Worm (Caenorhabditis elegans) whole organism, young adult: ENCODE results near the gene F02E11.3.

ENCODE experiments used
- B0019.2 ChIP-seq: fragments of 200-800 bp; sonication (Bioruptor generic); conservative IDR thresholded peaks from 2 replicates; pipeline ENCODE4 v1.3.6; 2022; ENCODE audit warnings: missing genetic modification reagents, missing genetic modification characterization, missing compliant biosample characterization
- B0035.1 ChIP-seq: sonication (generic microtip); optimal IDR thresholded peaks from 2 replicates; lab custom pipeline; 2016; ENCODE audit warnings: missing genetic modification characterization, mild to moderate bottlenecking, missing compliant biosample characterization, missing genotype, missing genetic modification reagents
- B0261.1 ChIP-seq: sonication (generic microtip); optimal IDR thresholded peaks from 2 replicates; lab custom pipeline; 2016; ENCODE audit warnings: mild to moderate bottlenecking, missing genetic modification characterization, moderate library complexity, missing compliant biosample characterization
- B0336.3 ChIP-seq: fragments of 200-800 bp; sonication (Bioruptor generic); IDR thresholded peaks from 2 replicates; pipeline ENCODE4 v1.3.6; 2022; ENCODE audit warnings: missing genetic modification characterization, missing compliant biosample characterization
- C06A6.2 ChIP-seq: fragments of 200-800 bp; sonication (Bioruptor generic); conservative IDR thresholded peaks from 2 replicates; pipeline ENCODE4 v1.3.6; 2022; ENCODE audit warnings: missing genetic modification characterization, missing compliant biosample characterization
- D2030.7 ChIP-seq: fragments of 200-800 bp; sonication (Bioruptor generic); IDR thresholded peaks from 2 replicates; pipeline ENCODE4 v1.3.6; 2022; ENCODE audit warnings: missing genetic modification reagents, missing genetic modification characterization, missing compliant biosample characterization
- F37B4.10 ChIP-seq: fragments of 200-800 bp; sonication (Bioruptor generic); IDR thresholded peaks from 2 replicates; pipeline ENCODE4 v1.3.6; 2022; ENCODE audit warnings: missing genetic modification characterization, missing compliant biosample characterization
- Y53F4B.3 ChIP-seq: fragments of 200-800 bp; sonication (Bioruptor generic); IDR thresholded peaks from 2 replicates; pipeline ENCODE4 v1.3.6; 2022; ENCODE audit warnings: missing genetic modification reagents, missing genetic modification characterization, missing compliant biosample characterization
- Y56A3A.18 ChIP-seq: fragments of 200-800 bp; sonication (Bioruptor generic); IDR thresholded peaks from 2 replicates; pipeline ENCODE4 v1.3.6; 2022; ENCODE audit warnings: missing genetic modification reagents, missing genetic modification characterization, missing compliant biosample characterization
- Y95B8A.8 ChIP-seq: fragments of 200-800 bp; sonication (Bioruptor generic); IDR thresholded peaks from 2 replicates; pipeline ENCODE4 v1.3.6; 2022; ENCODE audit warnings: missing genetic modification reagents, missing genetic modification characterization, missing compliant biosample characterization
- atf-7 ChIP-seq: sonication (generic microtip); optimal IDR thresholded peaks from 2 replicates; lab custom pipeline; 2017; ENCODE audit warnings: mild to moderate bottlenecking, missing genetic modification characterization, missing compliant biosample characterization
- attf-3 ChIP-seq: fragments of 200-800 bp; sonication (Bioruptor generic); conservative IDR thresholded peaks from 2 replicates; pipeline ENCODE4 v1.3.6; 2022; ENCODE audit warnings: missing genetic modification reagents, missing genetic modification characterization, missing compliant biosample characterization
- ceh-40 ChIP-seq: fragments of 200-800 bp; sonication (Bioruptor generic); IDR thresholded peaks from 2 replicates; pipeline ENCODE4 v1.3.6; 2022; ENCODE audit warnings: missing genetic modification characterization, missing compliant biosample characterization
- ceh-58 ChIP-seq: fragments of 200-800 bp; sonication (Bioruptor generic); IDR thresholded peaks from 2 replicates; pipeline ENCODE4 v1.3.6; 2022; ENCODE audit warnings: missing genetic modification characterization, missing compliant biosample characterization
- dpl-1 ChIP-seq: fragments of 150-350 bp; optimal IDR thresholded peaks from 2 replicates; lab custom pipeline; 2014; ENCODE audit warnings: missing biosample characterization, missing genetic modification reagents, missing genetic modification characterization
- him-1 ChIP-seq: sonication (generic microtip); optimal IDR thresholded peaks from 2 replicates; lab custom pipeline; 2016; ENCODE audit warnings: missing genotype, missing genetic modification reagents, missing genetic modification characterization, missing compliant biosample characterization
- hrde-1 ChIP-seq: sonication (generic microtip); optimal IDR thresholded peaks from 2 replicates; lab custom pipeline; 2016; ENCODE audit warnings: missing genetic modification characterization, mild to moderate bottlenecking, missing compliant biosample characterization, moderate library complexity, missing genotype, missing genetic modification reagents, borderline replicate concordance
- let-526 ChIP-seq: fragments of 200-800 bp; sonication (Bioruptor generic); IDR thresholded peaks from 2 replicates; pipeline ENCODE4 v1.3.6; 2022; ENCODE audit warnings: missing genetic modification reagents, missing genetic modification characterization, missing compliant biosample characterization
- lin-26 ChIP-seq: fragments of 200-800 bp; sonication (Bioruptor generic); IDR thresholded peaks from 2 replicates; pipeline ENCODE4 v1.3.6; 2022; ENCODE audit warnings: missing genetic modification reagents, missing genetic modification characterization, missing compliant biosample characterization
- lin-40 ChIP-seq: sonication (generic microtip); optimal IDR thresholded peaks from 2 replicates; lab custom pipeline; 2016; ENCODE audit warnings: missing genetic modification characterization, mild to moderate bottlenecking, missing compliant biosample characterization, missing genotype, missing genetic modification reagents
- lin-54 ChIP-seq: fragments of 200-800 bp; sonication (Bioruptor generic); optimal IDR thresholded peaks from 2 replicates; lab custom pipeline; 2018; ENCODE audit warnings: mild to moderate bottlenecking, missing genetic modification characterization, missing compliant biosample characterization
- madf-10 ChIP-seq: sonication (generic microtip); optimal IDR thresholded peaks from 2 replicates; lab custom pipeline; 2016; ENCODE audit warnings: mild to moderate bottlenecking, missing genetic modification characterization, missing compliant biosample characterization
- madf-3 ChIP-seq: fragments of 200-800 bp; sonication (Bioruptor generic); IDR thresholded peaks from 2 replicates; pipeline ENCODE4 v1.3.6; 2022; ENCODE audit warnings: missing genetic modification reagents, missing genetic modification characterization, missing compliant biosample characterization
- mes-4 ChIP-seq: sonication (generic microtip); optimal IDR thresholded peaks from 2 replicates; lab custom pipeline; 2016; ENCODE audit warnings: missing genotype, missing genetic modification characterization, missing compliant biosample characterization
- nhr-179 ChIP-seq: sonication (generic microtip); optimal IDR thresholded peaks from 2 replicates; lab custom pipeline; 2016; ENCODE audit warnings: mild to moderate bottlenecking, missing genetic modification characterization, missing compliant biosample characterization
- nhr-80 ChIP-seq: sonication (generic microtip); optimal IDR thresholded peaks from 2 replicates; lab custom pipeline; 2016; ENCODE audit warnings: missing genetic modification characterization, missing compliant biosample characterization
- rpc-1 ChIP-seq, 2 experiments: fragments of 150-350 bp in 1 of 2; sonication (generic microtip) in 1 of 2; optimal IDR thresholded peaks; 2 replicates each; lab custom pipeline; 2014 to 2018; ENCODE audit warnings: missing biosample characterization in 1 of 2, missing genetic modification characterization in 1 of 2, missing genetic modification reagents in 1 of 2, missing genotype in 1 of 2
- sdz-38 ChIP-seq: sonication (generic microtip); optimal IDR thresholded peaks from 2 replicates; lab custom pipeline; 2016; ENCODE audit warnings: missing genotype, missing genetic modification characterization, missing compliant biosample characterization
- sea-2 ChIP-seq: fragments of 200-800 bp; sonication (Bioruptor generic); IDR thresholded peaks from 2 replicates; pipeline ENCODE4 v1.3.6; 2022; ENCODE audit warnings: missing genetic modification characterization, missing compliant biosample characterization
- snpc-4 ChIP-seq, 5 experiments: fragments of 150-350 bp in 1 of 5; sonication (generic microtip) in 4 of 5; optimal IDR thresholded peaks; 2 replicates each; lab custom pipeline; 2014 to 2018; ENCODE audit warnings: missing genetic modification characterization in 5 of 5, missing biosample characterization in 3 of 5, antibody characterized with exemption in 2 of 5, mild to moderate bottlenecking in 2 of 5, missing compliant biosample characterization in 2 of 5, missing genotype in 2 of 5, moderate library complexity in 2 of 5, missing genetic modification reagents in 1 of 5
- tbp1 ChIP-seq: fragments of 200-800 bp; sonication (Bioruptor generic); optimal IDR thresholded peaks from 2 replicates; lab custom pipeline; 2018; ENCODE audit warnings: mild to moderate bottlenecking, missing genetic modification characterization, missing compliant biosample characterization
- unc-130 ChIP-seq: sonication (generic microtip); optimal IDR thresholded peaks from 2 replicates; lab custom pipeline; 2016; ENCODE audit warnings: missing genetic modification reagents, missing genetic modification characterization, missing compliant biosample characterization
- zfh-2 ChIP-seq: fragments of 200-800 bp; sonication (Bioruptor generic); conservative IDR thresholded peaks from 2 replicates; pipeline ENCODE4 v1.3.6; 2022; ENCODE audit warnings: missing genetic modification reagents, missing genetic modification characterization, missing compliant biosample characterization
- ztf-22 ChIP-seq: fragments of 200-800 bp; sonication (Bioruptor generic); optimal IDR thresholded peaks from 2 replicates; lab custom pipeline; 2018; ENCODE audit warnings: mild to moderate bottlenecking, missing genetic modification characterization, moderate library complexity, missing compliant biosample characterization
- ztf-26 ChIP-seq: sonication (generic microtip); optimal IDR thresholded peaks from 2 replicates; lab custom pipeline; 2017; ENCODE audit warnings: missing genetic modification characterization, missing compliant biosample characterization
- ztf-6 ChIP-seq: fragments of 200-800 bp; sonication (Bioruptor generic); IDR thresholded peaks from 2 replicates; pipeline ENCODE4 v1.3.6; 2022; ENCODE audit warnings: missing genetic modification reagents, missing genetic modification characterization, missing compliant biosample characterization

Gene F02E11.3

ce11 chrII:3274923-3275322, at the start of gene F02E11.3:
F02E11.3 (minus strand) TSS chrII:3275023.
- TF ChIP-seq zfh-2: 0 out of 2 replicates have a peak, but pooled peaks have one; percentile 43
- TF ChIP-seq sdz-38 (tag; lab: Kevin White, UChicago): no peak
- no peak for TF ChIP-seq Y95B8A.8 (GFP tag; lab: Robert Waterston, UW)

- TF ChIP-seq lin-40 (tag; lab: Kevin White, UChicago): no peak
- TF ChIP-seq mes-4: no peak
- no peak for TF ChIP-seq lin-26 (GFP tag; lab: Robert Waterston, UW)
These were observed 48.4 kb upstream of the F02E11.3 start, which contains the start of gene Y46D2A.2 for ce11 chrII:3323179-3323578. Y46D2A.2 (minus strand) TSS chrII:3323279.

- no peak for TF ChIP-seq ztf-26 (tag; lab: Kevin White, UChicago)
- no peak for TF ChIP-seq let-526 (GFP tag; lab: Robert Waterston, UW)
- no peak for TF ChIP-seq mes-4
- TF ChIP-seq tbp1 (GFP tag; lab: Kevin White, UChicago): no peak
- TF ChIP-seq Y56A3A.18 (GFP tag; lab: Robert Waterston, UW): no peak
- TF ChIP-seq nhr-179 (tag; lab: Kevin White, UChicago): no peak
- no peak for TF ChIP-seq C06A6.2 (GFP tag; lab: Robert Waterston, UW)
- no peak for TF ChIP-seq unc-130 (GFP tag; lab: Kevin White, UChicago)
- no peak for TF ChIP-seq D2030.7 (GFP tag; lab: Robert Waterston, UW)
- TF ChIP-seq, all 124 proteins: peak for 0
These were observed 47.4 kb upstream of the F02E11.3 start, which contains the start of gene Y46D2A.1 for ce11 chrII:3322257-3322656. Y46D2A.1 (plus strand) TSS chrII:3322557.

- TF ChIP-seq nhr-80 (tag; lab: Kevin White, UChicago) (peak; percentile 29), lin-54 (GFP tag; lab: Kevin White, UChicago) (no peak)
These were observed 44.0 kb upstream of the F02E11.3 start for ce11 chrII:3318839-3319238.

- no peak for TF ChIP-seq snpc-4 (GFP tag; optimal IDR thresholded peaks at IDR 0.05; lab: Kevin White, UChicago)
- no peak for TF ChIP-seq snpc-4 (tag; optimal IDR thresholded peaks at IDR 0.05; lab: Kevin White, UChicago)
- TF ChIP-seq ceh-58 (GFP tag; lab: Robert Waterston, UW): no peak
These were observed 38.6 kb upstream of the F02E11.3 start, which contains the start of gene F39E9.6 for ce11 chrII:3313442-3313841. F39E9.6 (minus strand) TSS chrII:3313542.

ce11 chrII:3310957-3311657, 36.3 kb upstream of the F02E11.3 start:
- TF ChIP-seq atf-7 (tag; lab: Kevin White, UChicago): no peak
- no peak for TF ChIP-seq B0019.2
- TF ChIP-seq B0035.1: no peak
- no peak for TF ChIP-seq sea-2 (GFP tag; lab: Robert Waterston, UW)
- peak; percentile 4 for TF ChIP-seq him-1 (tag; lab: Kevin White, UChicago)
- peak; percentile 65 for TF ChIP-seq tbp1 (GFP tag; lab: Kevin White, UChicago)
- TF ChIP-seq ceh-40 (GFP tag; lab: Robert Waterston, UW): no peak
- no peak for TF ChIP-seq F37B4.10 (GFP tag; lab: Robert Waterston, UW)
- TF ChIP-seq Y95B8A.8 (GFP tag; lab: Robert Waterston, UW): no peak
- no peak for TF ChIP-seq lin-54 (GFP tag; lab: Kevin White, UChicago)
- TF ChIP-seq rpc-1 (optimal IDR thresholded peaks at IDR 0.05; lab: Kevin White, UChicago): peak; percentile 31
- peak; percentile 73 for TF ChIP-seq rpc-1 (tag; optimal IDR thresholded peaks at IDR 0.05; lab: Kevin White, UChicago)
- no peak for TF ChIP-seq ztf-22 (GFP tag; lab: Kevin White, UChicago)
- TF ChIP-seq Y53F4B.3 (GFP tag; lab: Robert Waterston, UW): no peak
- TF ChIP-seq nhr-80 (tag; lab: Kevin White, UChicago): peak; percentile 41
- peak; percentile 19 for TF ChIP-seq B0261.1 (tag; lab: Kevin White, UChicago)
- no peak for TF ChIP-seq ztf-6 (GFP tag; lab: Robert Waterston, UW)
- no peak for TF ChIP-seq hrde-1
- no peak for TF ChIP-seq madf-3 (GFP tag; lab: Robert Waterston, UW)
- no peak for TF ChIP-seq B0336.3 (GFP tag; lab: Robert Waterston, UW)
- no peak for TF ChIP-seq unc-130 (GFP tag; lab: Kevin White, UChicago)
- no peak for TF ChIP-seq attf-3 (GFP tag; lab: Robert Waterston, UW)
- TF ChIP-seq madf-10: no peak
- no peak for TF ChIP-seq dpl-1
